Fruit fly (Drosophila melanogaster): ENCODE results near the gene jigr1.

dm6 chr3R:25652066-25652720, 14.6 kb downstream of the jigr1 start:
- TF ChIP-seq Myc (optimal IDR thresholded peaks at IDR 0.05) (no peak), insv (optimal IDR thresholded peaks at IDR 0.05) (no peak), psq (optimal IDR thresholded peaks at IDR 0.05) (no peak), ttk (optimal IDR thresholded peaks at IDR 0.05) (no peak)

Measured in Kc167 (cell line).